Fruit fly (Drosophila melanogaster) whole organism, embryonic: ENCODE measurements around the gene rut.

Experiments used
- Abd-B ChIP-seq: fragments of 200-800 bp; sonication (Bioruptor generic); optimal IDR thresholded peaks from 2 replicates; lab custom pipeline; 2018; ENCODE audit warnings: missing biosample characterization, mild to moderate bottlenecking, missing genetic modification characterization, moderate library complexity
- BtbVII ChIP-seq: fragments of 200-800 bp; sonication (Bioruptor generic); optimal IDR thresholded peaks from 3 replicates; lab custom pipeline; 2017; ENCODE audit warnings: missing biosample characterization, mild to moderate bottlenecking, missing genetic modification characterization
- CG10431 ChIP-seq: fragments of 200-800 bp; sonication (Bioruptor generic); optimal IDR thresholded peaks from 3 replicates; lab custom pipeline; 2018; ENCODE audit warnings: missing biosample characterization, mild to moderate bottlenecking, missing genetic modification characterization
- CG12659 ChIP-seq: fragments of 200-800 bp; sonication (Bioruptor generic); optimal IDR thresholded peaks from 3 replicates; lab custom pipeline; 2017; ENCODE audit warnings: mild to moderate bottlenecking, missing biosample characterization, missing genetic modification reagents, missing genetic modification characterization
- CG14965 ChIP-seq: fragments of 200-800 bp; sonication (Bioruptor generic); optimal IDR thresholded peaks from 2 replicates; lab custom pipeline; 2016; ENCODE audit warnings: missing biosample characterization, missing genetic modification characterization, borderline replicate concordance
- CG15479 ChIP-seq: fragments of 200-800 bp; sonication (Bioruptor generic); optimal IDR thresholded peaks from 3 replicates; lab custom pipeline; 2019; ENCODE audit warnings: missing biosample characterization, mild to moderate bottlenecking, missing genetic modification characterization, moderate library complexity
- CG16815 ChIP-seq: fragments of 200-800 bp; sonication (Bioruptor generic); optimal IDR thresholded peaks from 3 replicates; lab custom pipeline; 2017; ENCODE audit warnings: missing biosample characterization, mild to moderate bottlenecking, missing genetic modification characterization
- CG17359 ChIP-seq: fragments of 200-800 bp; sonication (Bioruptor generic); optimal IDR thresholded peaks from 3 replicates; lab custom pipeline; 2018; ENCODE audit warnings: missing biosample characterization, mild to moderate bottlenecking, missing genetic modification characterization, moderate library complexity
- CG1832 ChIP-seq: fragments of 200-800 bp; sonication (Bioruptor generic); optimal IDR thresholded peaks from 2 replicates; lab custom pipeline; 2017; ENCODE audit warnings: missing biosample characterization, mild to moderate bottlenecking, missing genetic modification characterization, inconsistent platforms
- CG2202 ChIP-seq: fragments of 200-800 bp; sonication (Bioruptor generic); optimal IDR thresholded peaks from 2 replicates; lab custom pipeline; 2018; ENCODE audit warnings: missing biosample characterization, mild to moderate bottlenecking, missing genetic modification characterization
- CG2712 ChIP-seq: fragments of 200-800 bp; optimal IDR thresholded peaks from 3 replicates; lab custom pipeline; 2019; ENCODE audit warnings: missing biosample characterization, mild to moderate bottlenecking, missing genetic modification characterization, moderate library complexity
- CG3407 ChIP-seq: fragments of 200-800 bp; sonication (Bioruptor generic); optimal IDR thresholded peaks from 2 replicates; lab custom pipeline; 2018; ENCODE audit warnings: missing biosample characterization, mild to moderate bottlenecking, missing genetic modification characterization
- CG4360 ChIP-seq: fragments of 200-800 bp; sonication (Bioruptor generic); IDR thresholded peaks from 2 replicates; pipeline ENCODE4 v1.3.6; 2022; ENCODE audit warnings: missing biosample characterization, missing genetic modification characterization
- CG4820 ChIP-seq: fragments of 200-800 bp; sonication (Bioruptor generic); optimal IDR thresholded peaks from 3 replicates; lab custom pipeline; 2016; ENCODE audit warnings: missing biosample characterization, missing genetic modification characterization
- CG6813 ChIP-seq: fragments of 200-800 bp; sonication (Bioruptor generic); optimal IDR thresholded peaks from 2 replicates; lab custom pipeline; 2017; ENCODE audit warnings: missing biosample characterization, missing genetic modification characterization, mild to moderate bottlenecking, moderate library complexity, missing genetic modification reagents
- D19A ChIP-seq: fragments of 200-800 bp; optimal IDR thresholded peaks from 3 replicates; lab custom pipeline; 2019; ENCODE audit warnings: missing biosample characterization, mild to moderate bottlenecking, missing genetic modification characterization, moderate library complexity
- Deaf1 ChIP-seq: fragments of 200-800 bp; optimal IDR thresholded peaks from 3 replicates; lab custom pipeline; 2019; ENCODE audit warnings: missing biosample characterization, mild to moderate bottlenecking, missing genetic modification characterization, moderate library complexity
- Dp ChIP-seq: fragments of 200-800 bp; sonication (Bioruptor generic); optimal IDR thresholded peaks from 2 replicates; lab custom pipeline; 2018; ENCODE audit warnings: missing biosample characterization, mild to moderate bottlenecking, missing genetic modification characterization, moderate library complexity
- E2f2 ChIP-seq: fragments of 200-800 bp; sonication (Bioruptor generic); IDR thresholded peaks from 2 replicates; pipeline ENCODE4 v1.3.6; 2022; ENCODE audit warnings: missing biosample characterization, missing genetic modification characterization
- Elba2 ChIP-seq: fragments of 200-800 bp; sonication (Bioruptor generic); optimal IDR thresholded peaks from 3 replicates; lab custom pipeline; 2016; ENCODE audit warnings: missing biosample characterization, missing genetic modification characterization
- H2.0 ChIP-seq: fragments of 200-800 bp; sonication (Bioruptor generic); IDR thresholded peaks from 2 replicates; pipeline ENCODE4 v1.3.6; 2022; ENCODE audit warnings: missing biosample characterization, missing genetic modification characterization
- MBD-R2 ChIP-seq: fragments of 200-800 bp; sonication (Bioruptor generic); IDR thresholded peaks from 2 replicates; pipeline ENCODE4 v1.3.6; 2022; ENCODE audit warnings: missing biosample characterization, missing genetic modification characterization
- NK7.1 ChIP-seq: fragments of 200-800 bp; sonication (Bioruptor generic); optimal IDR thresholded peaks from 3 replicates; lab custom pipeline; 2016; ENCODE audit warnings: missing biosample characterization, missing genetic modification characterization
- Sox100B ChIP-seq: fragments of 200-800 bp; sonication (Bioruptor generic); optimal IDR thresholded peaks from 3 replicates; lab custom pipeline; 2018; ENCODE audit warnings: missing biosample characterization, mild to moderate bottlenecking, missing genetic modification characterization
- Trl ChIP-seq, 3 experiments: fragments of >200 bp in 2 of 3; fragments of 200-800 bp in 1 of 3; sonication (Bioruptor generic) in 1 of 3; optimal IDR thresholded peaks; 2 replicates in 1 of 3; 3 replicates in 2 of 3; lab custom pipeline; 2016 to 2017; ENCODE audit warnings: missing biosample characterization in 1 of 3, missing genetic modification characterization in 1 of 3
- amos ChIP-seq: fragments of 200-800 bp; sonication (Bioruptor generic); IDR thresholded peaks from 2 replicates; pipeline ENCODE4 v1.3.6; 2022; ENCODE audit warnings: missing biosample characterization, missing genetic modification characterization; ENCODE audit not compliant: partially characterized antibody
- corto ChIP-seq: fragments of 200-800 bp; sonication (Bioruptor generic); optimal IDR thresholded peaks from 2 replicates; lab custom pipeline; 2016; ENCODE audit warnings: missing biosample characterization, mild to moderate bottlenecking, missing genetic modification characterization, moderate library complexity
- dan ChIP-seq: fragments of 200-800 bp; sonication (Bioruptor generic); IDR thresholded peaks from 2 replicates; pipeline ENCODE4 v1.3.6; 2022; ENCODE audit warnings: missing biosample characterization, missing genetic modification characterization
- disco-r ChIP-seq: fragments of 200-800 bp; sonication (Bioruptor generic); optimal IDR thresholded peaks from 2 replicates; lab custom pipeline; 2016; ENCODE audit warnings: missing biosample characterization, missing genetic modification characterization
- esg ChIP-seq: fragments of 200-800 bp; sonication (Bioruptor generic); conservative IDR thresholded peaks from 2 replicates; pipeline ENCODE4 v1.3.6; 2022; ENCODE audit warnings: missing biosample characterization, missing genetic modification characterization
- h ChIP-seq: fragments of >200 bp; optimal IDR thresholded peaks from 2 replicates; lab custom pipeline; 2017
- her ChIP-seq: fragments of 200-800 bp; sonication (Bioruptor generic); optimal IDR thresholded peaks from 2 replicates; lab custom pipeline; 2016; ENCODE audit warnings: missing biosample characterization, missing genetic modification characterization
- kay ChIP-seq: fragments of 200-800 bp; sonication (Bioruptor generic); optimal IDR thresholded peaks from 2 replicates; lab custom pipeline; 2016; ENCODE audit warnings: missing biosample characterization, missing genetic modification characterization
- lilli ChIP-seq: fragments of 200-800 bp; sonication (Bioruptor generic); optimal IDR thresholded peaks from 3 replicates; lab custom pipeline; 2016; ENCODE audit warnings: missing biosample characterization, missing genetic modification characterization
- pfk ChIP-seq: fragments of 200-800 bp; sonication (Bioruptor generic); optimal IDR thresholded peaks from 2 replicates; lab custom pipeline; 2018; ENCODE audit warnings: missing biosample characterization, mild to moderate bottlenecking, missing genetic modification characterization, moderate library complexity
- pum ChIP-seq: fragments of 200-800 bp; sonication (Bioruptor generic); optimal IDR thresholded peaks from 2 replicates; lab custom pipeline; 2016; ENCODE audit warnings: missing biosample characterization, missing genetic modification characterization
- row ChIP-seq: fragments of 200-800 bp; sonication (Bioruptor generic); IDR thresholded peaks from 3 replicates; pipeline ENCODE4 v1.3.6; 2022; ENCODE audit warnings: missing biosample characterization, missing genetic modification characterization
- sens ChIP-seq: fragments of 200-800 bp; sonication (Bioruptor generic); peaks from one replicate; lab custom pipeline; 2016; ENCODE audit warnings: missing biosample characterization, missing genetic modification characterization
- sqz ChIP-seq: fragments of 200-800 bp; sonication (Bioruptor generic); optimal IDR thresholded peaks from 3 replicates; lab custom pipeline; 2018; ENCODE audit warnings: missing biosample characterization, mild to moderate bottlenecking, missing genetic modification characterization
- stwl ChIP-seq: fragments of 200-800 bp; sonication (Bioruptor generic); optimal IDR thresholded peaks from 3 replicates; lab custom pipeline; 2018; ENCODE audit warnings: missing biosample characterization, mild to moderate bottlenecking, missing genetic modification characterization, moderate library complexity
- tll ChIP-seq, 2 experiments: fragments of 200-800 bp in 1 of 2; fragments of >200 bp in 1 of 2; sonication (Bioruptor generic) in 1 of 2; optimal IDR thresholded peaks; 2 replicates each; lab custom pipeline; 2017 to 2019; ENCODE audit warnings: missing biosample characterization in 2 of 2, missing genetic modification characterization in 2 of 2, mild to moderate bottlenecking in 1 of 2, moderate library complexity in 1 of 2
- unc-4 ChIP-seq: fragments of 200-800 bp; sonication (Bioruptor generic); IDR thresholded peaks from 2 replicates; pipeline ENCODE4 v1.3.6; 2022; ENCODE audit warnings: missing biosample characterization, missing genetic modification characterization; ENCODE audit not compliant: partially characterized antibody
- wek ChIP-seq: fragments of 200-800 bp; sonication (Bioruptor generic); optimal IDR thresholded peaks from 3 replicates; lab custom pipeline; 2018; ENCODE audit warnings: missing biosample characterization, mild to moderate bottlenecking, missing genetic modification characterization, moderate library complexity
- zen2 ChIP-seq: fragments of 200-800 bp; sonication (Bioruptor generic); IDR thresholded peaks from 3 replicates; pipeline ENCODE4 v1.3.6; 2022; ENCODE audit warnings: missing biosample characterization, missing genetic modification characterization; ENCODE audit not compliant: partially characterized antibody

Gene rut

dm6 chrX:14831713-14832561 is 6.1 kb upstream of the rut start, which contains the start of gene CG14408 (continued):
- peak; percentile 53; the same call in 1 of the 2 replicates for TF ChIP-seq MBD-R2 (GFP tag; lab: Robert Waterston, UW)
- TF ChIP-seq sqz (GFP tag; lab: Kevin White, UChicago) = peak; percentile 4
- TF ChIP-seq her = no peak
- peak; percentile 39 for TF ChIP-seq Dp (GFP tag; lab: Kevin White, UChicago)
- TF ChIP-seq wek = no peak
- TF ChIP-seq amos = peak; percentile 66; the same call in 1 of the 2 replicates
- TF ChIP-seq stwl = no peak
- peak; percentile 71 for TF ChIP-seq CG12659 (GFP tag; lab: Kevin White, UChicago)
- peak; percentile 66 for TF ChIP-seq unc-4 (GFP tag; lab: Robert Waterston, UW)
- peak; percentile 2 for TF ChIP-seq CG17359 (tag; lab: Kevin White, UChicago)
- TF ChIP-seq BtbVII = peak; percentile 20
- TF ChIP-seq lilli (GFP tag; lab: Kevin White, UChicago) = no peak
- 0 out of 2 replicates have a peak, but pooled peaks have one; percentile 45 for TF ChIP-seq E2f2 (GFP tag; lab: Robert Waterston, UW)
- peak; percentile 40; the same call in 1 of the 3 replicates for TF ChIP-seq zen2 (GFP tag; lab: Robert Waterston, UW)
- no peak for TF ChIP-seq tll (GFP tag; optimal IDR thresholded peaks at IDR 0.05; lab: Kevin White, UChicago)
- TF ChIP-seq Deaf1 (tag; lab: Kevin White, UChicago) = peak; percentile 9
- TF ChIP-seq corto (GFP tag; lab: Kevin White, UChicago) = no peak
- TF ChIP-seq CG14965 (GFP tag; lab: Kevin White, UChicago) = no peak
- TF ChIP-seq kay = peak; percentile 91
- no peak for TF ChIP-seq dan (GFP tag; lab: Robert Waterston, UW)
- no peak for TF ChIP-seq NK7.1 (GFP tag; lab: Kevin White, UChicago)
- TF ChIP-seq CG2712 = peak; percentile 20

DNA sequence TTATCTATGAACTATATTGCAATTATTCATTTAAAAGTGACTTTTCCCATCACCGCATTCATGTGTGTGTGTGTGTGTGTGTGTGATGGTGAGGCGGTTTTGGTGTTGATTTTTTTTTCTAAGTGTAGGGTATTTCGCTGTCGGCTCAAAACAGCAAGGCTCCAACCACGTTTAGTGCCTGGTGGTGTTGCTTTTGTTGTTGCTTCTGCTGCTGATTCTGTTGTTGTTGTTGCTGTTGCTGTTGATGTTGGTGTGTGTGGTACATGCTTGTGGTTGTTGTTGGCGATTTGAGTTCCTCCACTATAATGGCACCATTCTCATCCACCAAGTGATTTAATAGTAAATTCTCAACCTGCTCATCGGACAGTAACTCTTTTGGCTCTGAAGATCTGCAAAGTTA is 1.8 kb upstream of the rut start:
- TF ChIP-seq Elba2 (GFP tag; lab: Kevin White, UChicago) (no peak), CG16815 (GFP tag; lab: Kevin White, UChicago) (no peak), CG1832 (GFP tag; lab: Kevin White, UChicago) (no peak), sens (GFP tag; lab: Kevin White, UChicago) (peak; percentile 22), pfk (GFP tag; lab: Kevin White, UChicago) (no peak), D19A (tag; lab: Kevin White, UChicago) (peak; percentile 19), h (no peak), Abd-B (GFP tag; lab: Kevin White, UChicago) (no peak), esg (GFP tag; lab: Robert Waterston, UW) (no peak), CG4820 (GFP tag; lab: Kevin White, UChicago) (no peak), CG10431 (GFP tag; lab: Kevin White, UChicago) (no peak), disco-r (no peak), amos (no peak), Trl (optimal IDR thresholded peaks at IDR 0.05; lab: Kevin White, UChicago) (no peak), Trl (GFP tag; optimal IDR thresholded peaks at IDR 0.05; lab: Kevin White, UChicago) (no peak), H2.0 (GFP tag; lab: Robert Waterston, UW) (no peak), pum (GFP tag; lab: Kevin White, UChicago) (no peak), row (GFP tag; lab: Robert Waterston, UW) (0 out of 3 replicates have a peak, but pooled peaks have one; percentile 17), CG3407 (no peak), Sox100B (GFP tag; lab: Kevin White, UChicago) (no peak), CG6813 (GFP tag; lab: Kevin White, UChicago) (no peak), CG2202 (tag; lab: Kevin White, UChicago) (no peak), CG4360 (GFP tag; lab: Robert Waterston, UW) (peak; percentile 88), wek (no peak), CG15479 (GFP tag; lab: Kevin White, UChicago) (no peak)
